Worm (Caenorhabditis elegans) whole organism, L4/young adult: ENCODE data around the gene wrt-7.

Experiments
- W03F9.2 ChIP-seq: fragments of 150-350 bp; optimal IDR thresholded peaks from 2 replicates; lab custom pipeline; 2014; ENCODE audit warnings: missing biosample characterization, missing genetic modification characterization
- dao-5 ChIP-seq: sonication (generic microtip); optimal IDR thresholded peaks from 2 replicates; lab custom pipeline; 2016; ENCODE audit warnings: missing genotype, missing genetic modification characterization, moderate library complexity, missing compliant biosample characterization
- him-1 ChIP-seq: sonication (generic microtip); optimal IDR thresholded peaks from 2 replicates; lab custom pipeline; 2016; ENCODE audit warnings: missing genotype, missing genetic modification reagents, missing genetic modification characterization, missing compliant biosample characterization

Gene wrt-7

ce11 chrV:15309011-15309410, 28.3 kb downstream of the wrt-7 start, which contains the start of gene srz-10:
Gene srz-10 (minus strand): TSS chrV:15309098.
- TF ChIP-seq dao-5 (no peak), W03F9.2 (tag; lab: Kevin White, UChicago) (no peak), him-1 (tag; lab: Kevin White, UChicago) (no peak)

ce11 chrV:15306745-15307144, 30.6 kb downstream of the wrt-7 start, which contains the start of gene T26H8.4:
Gene T26H8.4 (minus strand): TSS chrV:15306845.
- no peak for TF ChIP-seq dao-5
- no peak for TF ChIP-seq him-1 (tag; lab: Kevin White, UChicago)
- no peak for TF ChIP-seq W03F9.2 (tag; lab: Kevin White, UChicago)

ce11 chrV:15305502-15305901, 31.8 kb downstream of the wrt-7 start, which contains the start of gene T26H8.5:
Gene T26H8.5 (minus strand): TSS chrV:15305602.
- no peak for TF ChIP-seq W03F9.2 (tag; lab: Kevin White, UChicago)
- TF ChIP-seq dao-5: no peak
- no peak for TF ChIP-seq him-1 (tag; lab: Kevin White, UChicago)

ce11 chrV:15303625-15304024, 33.7 kb downstream of the wrt-7 start, which contains the start of gene srx-48:
Gene srx-48 (minus strand): TSS chrV:15303725.
- TF ChIP-seq him-1 (tag; lab: Kevin White, UChicago) (no peak), dao-5 (no peak), W03F9.2 (tag; lab: Kevin White, UChicago) (no peak)

- TF ChIP-seq dao-5: no peak
- no peak for TF ChIP-seq W03F9.2 (tag; lab: Kevin White, UChicago)
- no peak for TF ChIP-seq him-1 (tag; lab: Kevin White, UChicago)
These were observed 38.7 kb downstream of the wrt-7 start, which contains the start of gene cpr-3 for ce11 chrV:15298597-15298996. Gene cpr-3 (minus strand): TSS chrV:15298700.

ce11 chrV:15293865-15294264, 43.4 kb downstream of the wrt-7 start, which contains the start of gene str-96:
Gene str-96 (minus strand): TSS chrV:15293965.
- TF ChIP-seq W03F9.2 (tag; lab: Kevin White, UChicago) (no peak), him-1 (tag; lab: Kevin White, UChicago) (no peak), dao-5 (no peak)

- TF ChIP-seq him-1 (tag; lab: Kevin White, UChicago) (no peak), dao-5 (no peak), W03F9.2 (tag; lab: Kevin White, UChicago) (no peak)
These were observed 46.3 kb downstream of the wrt-7 start, which contains the start of gene cyp-34A2 for ce11 chrV:15290995-15291394. Gene cyp-34A2 (minus strand): TSS chrV:15291095.

ce11 chrV:15287856-15288255, 49.4 kb downstream of the wrt-7 start, which contains the start of gene cyp-34A1:
Gene cyp-34A1 (minus strand): TSS chrV:15287956.
- TF ChIP-seq dao-5: no peak
- no peak for TF ChIP-seq him-1 (tag; lab: Kevin White, UChicago)
- no peak for TF ChIP-seq W03F9.2 (tag; lab: Kevin White, UChicago)

- TF ChIP-seq him-1 (tag; lab: Kevin White, UChicago) (no peak), W03F9.2 (tag; lab: Kevin White, UChicago) (no peak), dao-5 (no peak)
These were observed 51.3 kb downstream of the wrt-7 start for ce11 chrV:15285984-15286383.
